Fruit fly (Drosophila melanogaster) ovary, adult (tissue): Measurements from ENCODE around the gene heix.

Experiments
- CG17801 ChIP-seq: fragments of 200-800 bp; optimal IDR thresholded peaks from 2 replicates; lab custom pipeline; 2019; ENCODE audit warnings: missing biosample characterization, mild to moderate bottlenecking, missing genetic modification characterization, moderate library complexity; ENCODE audit not compliant: partially characterized antibody

heix gene

DNA sequence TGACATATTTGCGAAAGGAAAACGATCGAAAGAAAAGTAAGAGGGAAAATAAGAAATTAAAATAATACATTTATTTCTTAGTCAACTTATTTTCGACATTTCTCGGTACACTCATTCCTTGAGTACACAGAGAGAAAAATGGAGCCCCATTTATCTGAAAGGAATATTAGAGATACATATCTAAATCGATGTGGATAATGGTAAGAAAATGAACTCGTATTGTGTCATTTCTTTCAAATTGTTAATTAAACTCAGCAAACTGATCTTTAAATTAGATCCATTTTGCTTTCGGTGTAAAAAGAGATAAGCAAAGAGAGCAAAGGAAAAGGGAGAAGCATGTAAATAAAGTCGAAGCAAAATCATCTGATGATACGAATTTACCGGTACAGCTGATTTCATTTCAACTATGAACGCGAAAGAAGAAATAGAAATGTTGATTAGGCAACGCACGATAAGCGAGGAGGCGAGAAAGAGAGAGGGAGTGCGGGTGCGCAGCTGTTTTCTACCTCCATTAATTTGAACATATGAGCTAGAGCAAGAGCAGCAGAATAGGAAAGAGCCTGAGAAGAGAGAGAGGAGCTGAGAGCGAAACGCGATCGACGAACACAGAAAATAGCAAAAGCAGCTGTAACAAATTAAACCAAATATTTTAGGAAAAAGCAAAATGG lies 13.8 kb downstream of the heix start:
- TF ChIP-seq CG17801 (GFP tag; lab: Kevin White, UChicago), result peak; percentile 80

DNA sequence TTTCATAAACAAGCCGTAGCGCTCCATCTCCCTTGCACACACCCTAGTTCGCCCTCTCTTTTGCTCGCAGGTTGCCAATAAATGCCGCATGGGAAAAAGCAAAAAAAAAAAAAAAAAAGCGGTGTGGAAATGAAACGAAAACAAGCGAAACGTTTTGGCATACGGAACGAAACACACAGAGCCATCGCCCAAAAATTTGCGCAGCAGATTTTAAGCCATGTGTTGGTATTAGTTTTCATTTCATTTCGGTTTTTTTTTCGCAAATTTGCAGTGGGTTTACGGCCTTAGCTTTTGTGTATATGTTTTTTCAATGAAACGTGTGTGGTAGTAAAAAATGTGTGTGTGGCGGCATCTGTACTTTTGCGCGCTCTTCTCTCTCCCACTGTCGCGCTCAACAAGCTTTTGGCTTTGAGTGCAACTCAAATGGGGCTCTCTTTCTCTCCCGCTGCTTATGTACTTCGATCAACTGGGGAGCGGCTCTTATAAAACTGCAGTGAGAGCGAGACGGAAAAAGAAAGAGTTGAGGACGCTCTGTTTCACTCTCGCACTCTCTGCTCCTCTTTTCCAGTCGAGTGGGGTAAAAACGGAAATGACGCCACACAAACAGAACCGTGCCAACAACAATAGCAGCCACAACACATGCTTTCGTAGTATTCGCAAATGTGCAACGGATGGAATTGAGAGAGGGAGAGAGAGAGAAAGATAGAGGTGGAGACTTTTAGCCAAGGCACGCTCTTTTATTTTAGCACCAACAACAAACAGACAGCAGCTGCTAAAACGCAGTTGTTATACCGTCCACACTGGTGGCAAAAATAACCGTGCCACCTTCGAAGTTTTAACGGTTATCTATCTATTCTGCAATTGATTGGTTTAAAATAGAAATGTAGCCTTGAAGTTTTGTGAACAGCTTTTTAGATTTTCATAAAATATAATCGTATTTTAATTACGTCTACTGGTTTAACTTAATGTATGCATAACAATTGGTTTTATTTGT lies 15.1 kb downstream of the heix start:
- peak; percentile 76 for TF ChIP-seq CG17801 (GFP tag; lab: Kevin White, UChicago)

DNA sequence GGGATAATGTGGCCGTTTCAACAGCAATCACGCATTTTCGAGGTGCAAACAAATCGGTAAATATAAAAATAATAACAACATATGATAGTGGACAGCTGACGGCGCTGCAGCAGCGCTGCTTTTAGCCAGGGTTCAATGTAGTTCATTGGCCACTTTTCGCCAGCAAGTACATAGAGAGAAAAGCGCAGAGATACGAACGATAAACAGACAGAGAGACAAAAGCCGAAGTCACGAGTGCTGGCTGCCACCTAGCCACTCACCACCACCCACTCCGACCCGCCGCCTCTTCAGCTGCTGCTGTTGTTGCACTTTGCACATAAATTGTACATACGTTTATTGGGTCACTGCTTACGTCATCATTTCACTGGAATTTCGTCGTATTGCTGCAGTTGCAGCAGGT lies 16.8 kb downstream of the heix start:
- no peak for TF ChIP-seq CG17801 (GFP tag; lab: Kevin White, UChicago)

DNA sequence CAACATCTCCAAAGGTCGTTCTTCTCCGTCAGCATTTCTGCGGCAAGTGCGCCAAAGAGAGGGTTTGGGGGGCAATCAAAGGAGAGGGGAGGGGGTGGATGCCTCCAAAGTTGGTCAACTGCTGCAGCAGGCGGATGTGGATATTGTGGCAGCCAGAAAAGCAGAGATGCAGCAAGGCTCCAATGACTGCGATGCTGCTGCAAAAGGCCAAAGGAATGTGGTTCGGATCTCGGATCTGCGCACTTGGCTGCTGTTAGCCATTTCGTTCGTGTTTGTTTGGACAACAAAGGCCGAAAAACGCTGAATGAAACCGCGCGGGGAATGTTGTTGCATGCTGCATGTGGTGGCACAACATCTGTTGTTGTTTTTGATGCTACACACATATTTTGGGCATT lies 17.6 kb downstream of the heix start:
- TF ChIP-seq CG17801 (GFP tag; lab: Kevin White, UChicago), result no peak

DNA sequence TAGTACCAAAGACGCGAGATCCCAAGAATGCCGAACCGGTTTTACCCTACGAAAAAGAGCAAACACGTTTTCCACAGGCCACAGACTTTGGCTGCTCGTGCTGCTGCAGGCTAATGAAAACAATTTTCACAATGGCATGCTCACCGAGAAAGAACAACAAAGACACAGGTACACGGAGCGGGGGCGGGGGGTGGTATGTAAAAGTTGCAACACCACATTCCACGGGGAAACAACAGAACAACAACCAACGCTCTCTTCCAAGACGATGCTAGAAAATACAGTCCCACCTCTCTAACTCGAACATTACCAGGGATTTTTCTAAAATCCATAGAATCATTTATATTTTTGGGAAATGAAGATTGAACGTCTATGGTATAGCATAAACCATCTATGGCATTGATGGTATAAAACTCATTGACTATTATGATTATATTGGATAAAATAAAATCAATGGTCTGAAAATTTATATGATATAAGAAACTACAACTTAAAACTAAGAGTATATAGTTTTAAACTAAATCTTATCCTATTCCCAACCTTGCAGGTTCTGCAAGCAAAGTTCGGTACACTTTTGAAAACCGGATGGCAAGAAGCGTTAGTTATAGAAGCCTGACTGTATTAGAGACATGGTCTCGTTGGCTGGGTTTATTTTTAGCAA lies 18.1 kb downstream of the heix start:
- TF ChIP-seq CG17801 (GFP tag; lab: Kevin White, UChicago), result no peak

DNA sequence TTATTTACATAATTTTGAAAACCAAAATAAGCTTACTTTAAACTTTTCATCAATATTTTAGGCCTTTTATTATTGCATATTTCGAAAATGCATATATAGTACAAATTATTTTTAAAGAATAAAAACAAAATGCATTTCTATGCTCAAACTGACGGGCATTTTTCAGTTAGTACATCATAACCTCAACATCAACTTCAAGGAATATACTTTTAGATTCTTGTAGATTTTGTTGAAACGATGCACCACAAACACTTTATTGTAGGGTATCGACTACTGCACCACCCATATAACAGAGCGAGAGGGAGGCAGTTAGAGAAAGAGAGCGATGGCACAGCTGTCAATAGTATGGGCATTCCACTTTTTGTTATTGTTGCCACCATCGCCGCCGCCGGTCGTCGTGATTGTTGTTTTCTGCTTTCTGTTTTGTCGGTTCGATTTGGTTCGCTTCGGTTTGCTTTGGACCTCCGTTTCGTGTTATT lies 19.8 kb downstream of the heix start:
- TF ChIP-seq CG17801 (GFP tag; lab: Kevin White, UChicago), result peak; percentile 81

DNA sequence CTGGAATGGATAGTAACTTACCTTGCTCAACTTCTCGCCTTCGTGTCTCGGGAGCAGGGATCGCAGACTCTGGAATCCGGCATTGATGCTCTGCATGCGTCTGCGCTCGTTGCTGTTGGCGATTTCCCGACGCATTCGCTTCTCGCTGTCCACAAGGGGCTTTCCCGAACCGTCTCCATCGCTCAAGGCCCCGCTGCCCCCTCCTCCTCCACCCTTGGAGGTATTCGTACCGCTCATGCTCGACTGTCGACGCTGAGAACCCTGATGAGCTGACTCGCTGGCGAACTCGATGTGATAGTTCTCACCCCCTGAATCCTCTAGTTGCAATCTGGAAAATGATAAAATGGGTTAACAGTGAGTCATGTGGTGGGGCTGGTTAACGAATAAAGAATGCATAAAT lies 20.8 kb downstream of the heix start:
- no peak for TF ChIP-seq CG17801 (GFP tag; lab: Kevin White, UChicago)

DNA sequence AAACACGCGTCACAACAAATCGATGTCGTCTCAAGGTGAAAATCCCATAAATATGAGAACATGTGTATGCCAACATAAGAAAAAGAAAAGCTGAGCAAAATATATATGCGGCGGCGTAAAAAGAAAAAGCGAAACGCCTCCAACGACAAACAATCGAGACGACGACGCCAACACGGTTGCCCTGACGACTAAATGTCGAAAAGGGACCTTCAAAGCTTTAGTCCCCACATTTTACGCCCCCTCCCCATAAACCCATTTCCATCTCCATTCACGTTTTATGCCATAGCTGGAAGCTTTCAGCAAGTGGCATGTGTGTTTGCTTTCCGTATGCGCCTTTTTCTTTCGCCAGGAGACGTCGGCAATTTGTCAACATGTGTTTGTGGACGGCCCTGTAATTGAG lies 21.7 kb downstream of the heix start:
- TF ChIP-seq CG17801 (GFP tag; lab: Kevin White, UChicago), result no peak

DNA sequence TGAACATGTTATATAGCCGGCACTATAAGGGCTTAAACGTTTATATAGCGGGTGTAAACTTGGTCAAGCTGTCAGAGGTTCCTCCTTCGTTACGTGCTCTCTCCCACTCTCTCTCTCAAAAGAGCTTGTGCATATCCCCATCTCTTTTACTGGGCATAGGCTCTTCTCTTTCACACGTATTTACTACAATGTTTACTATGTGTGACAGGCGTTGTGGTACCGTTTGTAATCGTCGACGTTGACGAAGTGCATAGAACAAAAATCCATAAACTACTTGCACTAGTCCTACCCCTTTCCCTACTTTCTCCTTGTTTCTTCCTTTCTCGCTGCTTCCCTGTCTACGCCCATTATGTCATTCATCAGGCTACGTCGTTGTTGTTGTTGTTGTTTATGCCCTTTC lies 22.8 kb downstream of the heix start:
- TF ChIP-seq CG17801 (GFP tag; lab: Kevin White, UChicago), result no peak

DNA sequence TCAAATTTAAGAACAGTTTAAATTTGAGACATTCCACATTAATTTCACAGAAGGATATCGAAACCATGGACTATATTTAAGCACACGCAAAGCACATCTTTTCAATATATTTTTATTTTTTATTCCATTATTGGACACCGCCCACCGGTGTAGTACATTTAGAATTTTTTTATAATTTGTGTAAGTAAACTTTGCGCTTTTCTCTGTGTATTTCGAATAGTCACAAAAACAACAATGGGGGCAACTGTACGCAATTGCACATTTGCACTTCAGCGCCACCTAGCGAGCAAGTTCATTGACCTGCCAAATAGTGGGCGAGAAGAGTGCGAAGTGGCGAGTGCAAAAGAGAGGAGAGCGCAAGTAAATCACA lies 23.9 kb downstream of the heix start:
- TF ChIP-seq CG17801 (GFP tag; lab: Kevin White, UChicago), result no peak

DNA sequence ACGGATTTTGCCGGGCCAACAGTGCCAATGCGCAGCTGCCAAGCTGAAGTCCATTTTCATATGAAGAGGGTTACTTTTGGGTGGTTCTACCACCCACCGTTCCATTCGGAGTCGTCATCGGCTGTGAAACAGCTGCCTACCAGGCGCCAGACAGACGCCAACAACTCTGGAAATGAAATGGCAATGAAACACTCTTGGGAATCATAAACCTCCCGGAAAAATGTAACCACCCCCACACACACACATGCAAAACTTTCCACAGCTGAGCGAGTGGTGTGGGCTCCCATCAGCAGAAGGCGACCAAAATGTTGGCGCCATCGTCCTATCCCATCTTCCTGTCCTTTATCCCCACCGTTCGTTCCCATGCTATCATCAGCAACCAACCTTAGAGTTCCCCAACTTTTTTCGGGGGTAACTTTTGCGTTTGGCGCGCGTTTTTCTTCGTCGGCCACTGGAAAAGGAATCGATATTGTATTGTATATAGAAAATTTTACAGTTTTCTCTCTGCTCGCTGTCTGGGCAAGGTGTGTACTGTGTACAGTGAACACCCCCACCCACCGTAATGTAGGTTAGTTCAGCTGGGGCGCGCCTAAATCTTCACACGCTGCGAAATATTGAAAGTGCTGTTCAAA lies 24.4 kb downstream of the heix start:
- no peak for TF ChIP-seq CG17801 (GFP tag; lab: Kevin White, UChicago)

DNA sequence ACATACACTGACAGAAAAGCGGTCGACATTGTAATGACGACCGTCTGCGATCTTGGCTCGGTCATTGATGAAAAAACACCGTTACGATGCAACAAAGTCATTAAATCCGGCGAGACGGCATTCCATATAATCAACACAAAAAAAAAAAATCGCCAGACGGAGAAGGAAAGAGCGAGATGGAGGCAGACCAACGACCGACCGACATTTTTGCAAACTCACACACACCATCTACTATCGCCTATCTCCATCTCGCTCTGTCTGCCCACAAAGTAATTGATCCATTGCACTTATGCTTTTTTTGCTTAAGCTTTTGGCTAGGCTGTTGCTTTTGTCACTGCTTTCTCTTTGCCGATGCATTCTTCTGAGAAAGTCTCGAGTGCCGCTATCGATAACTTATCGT lies 25.6 kb downstream of the heix start:
- no peak for TF ChIP-seq CG17801 (GFP tag; lab: Kevin White, UChicago)

DNA sequence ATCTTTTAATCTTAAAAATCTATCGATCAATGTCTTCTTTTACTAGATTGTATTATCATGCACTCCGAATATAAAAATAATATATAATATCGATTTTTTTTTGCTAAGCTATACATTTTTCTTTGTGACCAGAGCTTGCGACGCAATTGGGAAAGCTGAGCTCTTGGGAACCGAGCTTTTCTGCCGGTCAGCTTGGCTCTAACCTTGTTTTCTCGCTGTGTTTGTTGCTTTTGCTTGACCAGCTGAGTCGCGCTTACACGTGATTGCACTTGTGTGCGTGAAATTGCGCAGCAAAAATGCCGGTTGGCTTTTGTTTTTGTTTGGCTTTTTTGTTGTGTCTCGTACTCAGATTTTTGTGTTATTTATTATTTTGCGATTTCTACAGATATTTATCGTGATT lies 26.2 kb downstream of the heix start:
- peak; percentile 35 for TF ChIP-seq CG17801 (GFP tag; lab: Kevin White, UChicago)

DNA sequence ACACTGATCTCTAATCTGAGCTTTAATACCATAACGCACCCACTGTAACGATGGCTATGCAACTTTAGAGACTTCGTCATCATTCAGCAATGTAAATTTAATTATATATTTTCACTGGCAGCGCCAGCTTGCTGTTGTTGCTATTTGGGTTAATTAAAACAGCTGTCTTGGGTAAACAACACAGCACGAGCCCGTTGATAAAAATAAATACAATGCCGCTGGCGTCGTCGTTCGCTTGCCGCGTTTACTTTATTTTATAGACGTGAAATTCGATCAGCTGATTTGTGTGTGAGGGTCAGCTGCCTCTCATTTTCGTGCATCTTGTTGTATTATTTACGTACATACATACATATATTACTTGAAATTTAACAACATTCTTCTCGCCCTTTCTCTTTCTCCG lies 26.9 kb downstream of the heix start:
- TF ChIP-seq CG17801 (GFP tag; lab: Kevin White, UChicago), result no peak

DNA sequence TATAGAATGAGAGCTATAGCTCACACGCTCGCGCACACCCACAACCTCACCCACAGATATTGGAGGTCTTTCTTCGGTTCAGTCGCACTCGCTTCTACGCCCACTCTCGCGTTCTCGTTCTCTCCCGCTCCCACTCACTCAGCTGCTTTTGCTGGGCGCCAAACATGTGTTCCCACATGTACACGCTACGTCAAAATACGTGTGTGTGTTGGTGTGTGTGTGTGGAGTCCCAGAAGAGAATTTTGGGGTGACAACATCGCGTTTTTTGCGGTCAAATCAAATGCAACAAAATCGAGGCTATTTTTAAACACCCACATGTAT lies 28.2 kb downstream of the heix start:
- no peak for TF ChIP-seq CG17801 (GFP tag; lab: Kevin White, UChicago)
